Fruit fly (Drosophila melanogaster): ENCODE results near the gene side-VII.

DNA sequence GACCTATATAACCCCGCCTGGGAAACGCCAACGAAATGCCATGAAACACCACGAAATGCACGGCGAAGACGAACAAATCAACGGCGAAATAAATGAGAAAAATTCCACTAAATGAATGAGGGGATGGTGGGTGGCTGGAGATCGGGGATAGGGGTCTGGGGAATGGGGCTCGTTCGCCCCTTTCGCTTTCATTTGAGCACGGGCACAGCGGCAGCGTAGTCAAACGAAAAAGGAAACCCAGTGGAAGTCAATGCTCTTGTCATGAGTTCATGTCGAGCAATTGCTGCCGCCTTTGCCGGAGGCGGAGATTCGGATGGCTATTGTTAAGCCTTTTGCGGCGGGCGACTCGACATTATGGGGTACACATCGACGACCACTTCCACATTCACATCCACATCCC is 36.5 kb downstream of the side-VII start:
- no peak for TF ChIP-seq fru (GFP tag; optimal IDR thresholded peaks at IDR 0.05)
- no peak for TF ChIP-seq h (GFP tag; optimal IDR thresholded peaks at IDR 0.05)
- no peak for TF ChIP-seq GATAd (GFP tag; optimal IDR thresholded peaks at IDR 0.05)
- no peak for TF ChIP-seq Hnf4 (GFP tag; optimal IDR thresholded peaks at IDR 0.05)

Measured in whole organism, wandering third instar larva.